Worm (Caenorhabditis elegans) whole organism, L3 larva: ENCODE results near the gene H42K12.3.

ENCODE experiments used
- aly-2 ChIP-seq: fragments of 150-350 bp; optimal IDR thresholded peaks from 2 replicates; lab custom pipeline; 2014; ENCODE audit warnings: missing biosample characterization, missing genetic modification characterization
- ama-1 ChIP-seq: fragments of 150-350 bp; optimal IDR thresholded peaks from 2 replicates; lab custom pipeline; 2018
- fkh-10 ChIP-seq: sonication (generic microtip); optimal IDR thresholded peaks from 2 replicates; lab custom pipeline; 2017; ENCODE audit warnings: missing biosample characterization, missing genetic modification reagents, missing genetic modification characterization
- mdl-1 ChIP-seq: fragments of 150-350 bp; optimal IDR thresholded peaks from 2 replicates; lab custom pipeline; 2014; ENCODE audit warnings: missing biosample characterization, missing genetic modification characterization
- mml-1 ChIP-seq: fragments of 150-350 bp; sonication (generic microtip); optimal IDR thresholded peaks from 3 replicates; lab custom pipeline; 2014; ENCODE audit warnings: missing biosample characterization, missing genetic modification characterization
- nhr-11 ChIP-seq: fragments of 150-350 bp; optimal IDR thresholded peaks from 2 replicates; lab custom pipeline; 2014; ENCODE audit warnings: missing biosample characterization, missing genetic modification characterization
- nhr-25 ChIP-seq: sonication (generic microtip); optimal IDR thresholded peaks from 2 replicates; lab custom pipeline; 2017; ENCODE audit warnings: missing biosample characterization, missing genetic modification characterization
- pha-4 ChIP-seq: fragments of 150-350 bp; optimal IDR thresholded peaks from 2 replicates; lab custom pipeline; 2014; ENCODE audit warnings: missing biosample characterization, missing genetic modification reagents, missing genetic modification characterization
- unc-39 ChIP-seq: sonication (generic microtip); optimal IDR thresholded peaks from 4 replicates; lab custom pipeline; 2017; ENCODE audit warnings: missing biosample characterization, missing genetic modification characterization
- unc-62 ChIP-seq: fragments of 150-350 bp; sonication (generic microtip); optimal IDR thresholded peaks from 4 replicates; lab custom pipeline; 2014; ENCODE audit warnings: missing biosample characterization, missing genetic modification reagents, missing genetic modification characterization

ce11 chrX:1292894-1293293, 18.3 kb upstream of the H42K12.3 start:
- no peak for TF ChIP-seq nhr-25 (tag; lab: Kevin White, UChicago)
- TF ChIP-seq mdl-1 (tag; lab: Kevin White, UChicago) = no peak
- TF ChIP-seq nhr-11 (tag; lab: Kevin White, UChicago) = no peak
- no peak for TF ChIP-seq mml-1 (tag; lab: Kevin White, UChicago)
- no peak for TF ChIP-seq fkh-10
- TF ChIP-seq unc-39 (tag; lab: Kevin White, UChicago) = no peak
- TF ChIP-seq aly-2 (tag; lab: Kevin White, UChicago) = no peak
- no peak for TF ChIP-seq pha-4 (tag; lab: Kevin White, UChicago)
- TF ChIP-seq unc-62 (GFP tag; lab: Kevin White, UChicago) = no peak
- TF ChIP-seq ama-1 (lab: Kevin White, UChicago) = no peak
